Worm (Caenorhabditis elegans) whole organism, L4/young adult: ENCODE results near the gene fbxb-24.

Source experiments
- W03F9.2 ChIP-seq: fragments of 150-350 bp; optimal IDR thresholded peaks from 2 replicates; lab custom pipeline; 2014; ENCODE audit warnings: missing biosample characterization, missing genetic modification characterization
- dao-5 ChIP-seq: sonication (generic microtip); optimal IDR thresholded peaks from 2 replicates; lab custom pipeline; 2016; ENCODE audit warnings: missing genotype, missing genetic modification characterization, moderate library complexity, missing compliant biosample characterization
- him-1 ChIP-seq: sonication (generic microtip); optimal IDR thresholded peaks from 2 replicates; lab custom pipeline; 2016; ENCODE audit warnings: missing genotype, missing genetic modification reagents, missing genetic modification characterization, missing compliant biosample characterization

DNA sequence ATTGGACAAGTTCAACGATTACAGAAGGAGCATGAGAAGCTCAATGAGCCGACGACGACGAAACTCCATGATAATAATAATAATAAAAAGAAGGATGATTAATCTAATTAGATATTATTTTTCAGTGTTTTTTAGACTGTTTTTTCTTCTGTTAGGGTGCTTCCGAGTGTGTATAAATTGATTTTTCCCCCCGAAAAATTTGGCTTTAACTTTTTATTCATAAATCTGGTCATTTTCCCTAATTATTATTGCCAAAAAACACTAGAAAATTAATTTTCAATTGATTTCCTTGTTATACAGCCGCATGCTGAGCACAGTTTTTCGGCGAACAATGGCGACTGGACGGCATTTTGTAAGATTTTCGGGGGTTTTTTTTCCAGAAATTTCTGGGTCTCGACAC lies 14.8 kb downstream of the fbxb-24 start, which contains the start of gene nft-1:
- TF ChIP-seq him-1 (tag; lab: Kevin White, UChicago) (no peak), dao-5 (tag; lab: Kevin White, UChicago) (no peak), W03F9.2 (tag; lab: Kevin White, UChicago) (no peak)
